Fruit fly (Drosophila melanogaster): ENCODE results near the gene Aos1.

Gene Aos1

dm6 chr3R:12439401-12440143 lies 6.0 kb upstream of the Aos1 start, which contains the start of gene Desat1 (continued):
- TF ChIP-seq Mrtf (GFP tag; IDR thresholded peaks at IDR 0.05), result no peak
- TF ChIP-seq sc (optimal IDR thresholded peaks at IDR 0.05), result no peak
- no peak for TF ChIP-seq sc (GFP tag; optimal IDR thresholded peaks at IDR 0.05)
- peak; percentile 72 for TF ChIP-seq CG2129 (GFP tag; IDR thresholded peaks at IDR 0.05; ENCODE audit: partially characterized antibody)
- no peak for TF ChIP-seq CG32767 (GFP tag; IDR thresholded peaks at IDR 0.05)
- no peak for TF ChIP-seq Trl (optimal IDR thresholded peaks at IDR 0.05)
- no peak for TF ChIP-seq Trl (GFP tag; optimal IDR thresholded peaks at IDR 0.05)
- TF ChIP-seq nom (GFP tag; optimal IDR thresholded peaks at IDR 0.05), result no peak
- no peak for TF ChIP-seq schlank (tag; optimal IDR thresholded peaks at IDR 0.05)
- peak; percentile 88 for TF ChIP-seq CG7963 (GFP tag; IDR thresholded peaks at IDR 0.05; ENCODE audit: partially characterized antibody)
- TF ChIP-seq inv (GFP tag; IDR thresholded peaks at IDR 0.05; ENCODE audit: partially characterized antibody), result peak; percentile 82
- no peak for TF ChIP-seq Deaf1 (tag; optimal IDR thresholded peaks at IDR 0.05)
- TF ChIP-seq vvl (GFP tag; IDR thresholded peaks at IDR 0.05), result no peak
- TF ChIP-seq CG4328 (GFP tag; optimal IDR thresholded peaks at IDR 0.05), result no peak
- TF ChIP-seq Hmx (GFP tag; optimal IDR thresholded peaks at IDR 0.05), result no peak
- TF ChIP-seq dan (GFP tag; IDR thresholded peaks at IDR 0.05), result no peak
- no peak for TF ChIP-seq CG17568 (GFP tag; optimal IDR thresholded peaks at IDR 0.05)
- no peak for TF ChIP-seq CG12104 (GFP tag; optimal IDR thresholded peaks at IDR 0.05)
- no peak for TF ChIP-seq crol (GFP tag; IDR thresholded peaks at IDR 0.05)
- TF ChIP-seq CG18262 (tag; optimal IDR thresholded peaks at IDR 0.05), result no peak
- TF ChIP-seq CG34224 (GFP tag; IDR thresholded peaks at IDR 0.05; ENCODE audit: partially characterized antibody), result peak; percentile 94
- no peak for TF ChIP-seq CG12769 (tag; optimal IDR thresholded peaks at IDR 0.05)
- no peak for TF ChIP-seq bcd (GFP tag; optimal IDR thresholded peaks at IDR 0.05)
- TF ChIP-seq CG11085 (GFP tag; IDR thresholded peaks at IDR 0.05), result no peak
- no peak for TF ChIP-seq CG14441 (GFP tag; IDR thresholded peaks at IDR 0.05)
- no peak for TF ChIP-seq CG10274 (GFP tag; optimal IDR thresholded peaks at IDR 0.05)
- no peak for TF ChIP-seq CG17612 (GFP tag; IDR thresholded peaks at IDR 0.05)
- no peak for TF ChIP-seq HHEX (GFP tag; optimal IDR thresholded peaks at IDR 0.05)
- TF ChIP-seq aop (GFP tag; IDR thresholded peaks at IDR 0.05), result no peak
- no peak for TF ChIP-seq H15 (GFP tag; IDR thresholded peaks at IDR 0.05)
- TF ChIP-seq Blimp-1 (GFP tag; optimal IDR thresholded peaks at IDR 0.05), result no peak
- TF ChIP-seq CG9609 (GFP tag; optimal IDR thresholded peaks at IDR 0.05), result no peak
- no peak for TF ChIP-seq slbo (GFP tag; IDR thresholded peaks at IDR 0.05)
- peak; percentile 27 for TF ChIP-seq gcm (GFP tag; optimal IDR thresholded peaks at IDR 0.05)
- TF ChIP-seq tap (tag; optimal IDR thresholded peaks at IDR 0.05), result no peak
- no peak for TF ChIP-seq CG3065 (GFP tag; optimal IDR thresholded peaks at IDR 0.05)
- no peak for TF ChIP-seq sr (GFP tag; IDR thresholded peaks at IDR 0.05)
- TF ChIP-seq abd-A (tag; optimal IDR thresholded peaks at IDR 0.05), result no peak
- TF ChIP-seq CG15073 (GFP tag; optimal IDR thresholded peaks at IDR 0.05), result no peak
- no peak for TF ChIP-seq kni (GFP tag; optimal IDR thresholded peaks at IDR 0.05)
- TF ChIP-seq Six4 (GFP tag; optimal IDR thresholded peaks at IDR 0.05), result no peak
- TF ChIP-seq cwo (GFP tag; optimal IDR thresholded peaks at IDR 0.05), result peak; percentile 80
- no peak for TF ChIP-seq zfh1 (GFP tag; IDR thresholded peaks at IDR 0.05)
- TF ChIP-seq CG4820 (GFP tag; optimal IDR thresholded peaks at IDR 0.05), result no peak
- no peak for TF ChIP-seq TFAM (GFP tag; optimal IDR thresholded peaks at IDR 0.05)
- no peak for TF ChIP-seq her (GFP tag; optimal IDR thresholded peaks at IDR 0.05)
- TF ChIP-seq CG7839 (tag; optimal IDR thresholded peaks at IDR 0.05), result no peak
- no peak for TF ChIP-seq tx (GFP tag; optimal IDR thresholded peaks at IDR 0.05)
- no peak for TF ChIP-seq onecut (GFP tag; IDR thresholded peaks at IDR 0.05)
- TF ChIP-seq pho (GFP tag; optimal IDR thresholded peaks at IDR 0.05), result no peak
- TF ChIP-seq usp (GFP tag; optimal IDR thresholded peaks at IDR 0.05), result no peak
